Fruit fly (Drosophila melanogaster) whole organism, embryonic: Measurements from ENCODE around the gene CG4133.

Experiments
- Bgb ChIP-seq: fragments of 200-800 bp; sonication (Bioruptor generic); IDR thresholded peaks from 2 replicates; pipeline ENCODE4 v1.3.6; 2022; ENCODE audit warnings: missing biosample characterization, missing genetic modification characterization; ENCODE audit not compliant: partially characterized antibody
- CG10147 ChIP-seq: fragments of 200-800 bp; sonication (Bioruptor generic); optimal IDR thresholded peaks from 2 replicates; lab custom pipeline; 2019; ENCODE audit warnings: missing biosample characterization, mild to moderate bottlenecking, missing genetic modification characterization, moderate library complexity
- CG10543 ChIP-seq: fragments of 200-800 bp; sonication (Bioruptor generic); optimal IDR thresholded peaks from 3 replicates; lab custom pipeline; 2017; ENCODE audit warnings: missing biosample characterization, mild to moderate bottlenecking, missing genetic modification characterization, moderate library complexity
- CG10654 ChIP-seq: fragments of 200-800 bp; sonication (Bioruptor generic); optimal IDR thresholded peaks from 2 replicates; lab custom pipeline; 2016; ENCODE audit warnings: missing biosample characterization, missing genetic modification characterization
- CG10959 ChIP-seq: fragments of 200-800 bp; sonication (Bioruptor generic); IDR thresholded peaks from 2 replicates; pipeline ENCODE4 v1.3.6; 2022; ENCODE audit warnings: missing biosample characterization, missing genetic modification characterization
- CG12391 ChIP-seq: fragments of 200-800 bp; sonication (Bioruptor generic); optimal IDR thresholded peaks from 3 replicates; lab custom pipeline; 2018; ENCODE audit warnings: missing biosample characterization, mild to moderate bottlenecking, missing genetic modification characterization, moderate library complexity
- CG12942 ChIP-seq: fragments of 200-800 bp; sonication (Bioruptor generic); optimal IDR thresholded peaks from 3 replicates; lab custom pipeline; 2016; ENCODE audit warnings: missing biosample characterization, missing genetic modification characterization
- CG14014 ChIP-seq: fragments of 200-800 bp; sonication (Bioruptor generic); IDR thresholded peaks from 2 replicates; pipeline ENCODE4 v1.3.6; 2022; ENCODE audit warnings: missing biosample characterization, missing genetic modification characterization
- CG15269 ChIP-seq: fragments of 200-800 bp; sonication (Bioruptor generic); optimal IDR thresholded peaks from 2 replicates; lab custom pipeline; 2018; ENCODE audit warnings: missing biosample characterization, mild to moderate bottlenecking, missing genetic modification characterization, moderate library complexity
- CG15479 ChIP-seq: fragments of 200-800 bp; sonication (Bioruptor generic); optimal IDR thresholded peaks from 3 replicates; lab custom pipeline; 2019; ENCODE audit warnings: missing biosample characterization, mild to moderate bottlenecking, missing genetic modification characterization, moderate library complexity
- CG15601 ChIP-seq: fragments of 200-800 bp; sonication (Bioruptor generic); optimal IDR thresholded peaks from 3 replicates; lab custom pipeline; 2019; ENCODE audit warnings: missing biosample characterization, mild to moderate bottlenecking, missing genetic modification characterization, moderate library complexity
- CG16815 ChIP-seq: fragments of 200-800 bp; sonication (Bioruptor generic); optimal IDR thresholded peaks from 3 replicates; lab custom pipeline; 2017; ENCODE audit warnings: missing biosample characterization, mild to moderate bottlenecking, missing genetic modification characterization
- CG17359 ChIP-seq: fragments of 200-800 bp; sonication (Bioruptor generic); optimal IDR thresholded peaks from 3 replicates; lab custom pipeline; 2018; ENCODE audit warnings: missing biosample characterization, mild to moderate bottlenecking, missing genetic modification characterization, moderate library complexity
- CG17361 ChIP-seq: fragments of 200-800 bp; sonication (Bioruptor generic); IDR thresholded peaks from 3 replicates; pipeline ENCODE4 v1.3.6; 2022; ENCODE audit warnings: missing biosample characterization, missing genetic modification characterization
- CG18764 ChIP-seq: fragments of 200-800 bp; sonication (Bioruptor generic); optimal IDR thresholded peaks from 3 replicates; lab custom pipeline; 2016; ENCODE audit warnings: missing biosample characterization, missing genetic modification characterization
- CG3065 ChIP-seq: fragments of 200-800 bp; sonication (Bioruptor generic); optimal IDR thresholded peaks from 2 replicates; lab custom pipeline; 2016; ENCODE audit warnings: missing biosample characterization, missing genetic modification characterization
- CG3838 ChIP-seq: fragments of 200-800 bp; sonication (Bioruptor generic); optimal IDR thresholded peaks from 3 replicates; lab custom pipeline; 2016; ENCODE audit warnings: missing biosample characterization, missing genetic modification characterization
- CG5180 ChIP-seq: fragments of 200-800 bp; sonication (Bioruptor generic); optimal IDR thresholded peaks from 3 replicates; lab custom pipeline; 2017; ENCODE audit warnings: missing biosample characterization, missing genetic modification characterization, mild to moderate bottlenecking, moderate library complexity, missing genetic modification reagents
- CG6254 ChIP-seq: fragments of 200-800 bp; sonication (Bioruptor generic); optimal IDR thresholded peaks from 3 replicates; lab custom pipeline; 2017; ENCODE audit warnings: mild to moderate bottlenecking, missing biosample characterization, missing genetic modification reagents, missing genetic modification characterization
- CG7271 ChIP-seq: fragments of 200-800 bp; sonication (Bioruptor generic); optimal IDR thresholded peaks from 2 replicates; lab custom pipeline; 2018; ENCODE audit warnings: missing biosample characterization, mild to moderate bottlenecking, missing genetic modification characterization, moderate library complexity
- CG7372 ChIP-seq: fragments of 200-800 bp; sonication (Bioruptor generic); IDR thresholded peaks from 2 replicates; pipeline ENCODE4 v1.3.6; 2022; ENCODE audit warnings: missing biosample characterization, missing genetic modification characterization
- CG9876 ChIP-seq: fragments of 200-800 bp; sonication (Bioruptor generic); optimal IDR thresholded peaks from 2 replicates; lab custom pipeline; 2016; ENCODE audit warnings: missing biosample characterization, missing genetic modification characterization
- E2f1 ChIP-seq: fragments of 200-800 bp; sonication (Bioruptor generic); IDR thresholded peaks from 2 replicates; pipeline ENCODE4 v1.3.6; 2022; ENCODE audit warnings: missing biosample characterization, missing genetic modification characterization
- Ets65A ChIP-seq: fragments of 200-800 bp; sonication (Bioruptor generic); peaks from one replicate; lab custom pipeline; 2016; ENCODE audit warnings: missing biosample characterization, missing genetic modification characterization
- H2.0 ChIP-seq: fragments of 200-800 bp; sonication (Bioruptor generic); IDR thresholded peaks from 2 replicates; pipeline ENCODE4 v1.3.6; 2022; ENCODE audit warnings: missing biosample characterization, missing genetic modification characterization
- HLH3B ChIP-seq: fragments of 200-800 bp; sonication (Bioruptor generic); IDR thresholded peaks from 2 replicates; pipeline ENCODE4 v1.3.6; 2022; ENCODE audit warnings: missing biosample characterization, missing genetic modification characterization
- MESR4 ChIP-seq: fragments of 200-800 bp; sonication (Bioruptor generic); optimal IDR thresholded peaks from 2 replicates; lab custom pipeline; 2018; ENCODE audit warnings: missing biosample characterization, mild to moderate bottlenecking, missing genetic modification characterization, moderate library complexity
- Poxn ChIP-seq: fragments of 200-800 bp; sonication (Bioruptor generic); IDR thresholded peaks from 2 replicates; pipeline ENCODE4 v1.3.6; 2022; ENCODE audit warnings: missing biosample characterization, missing genetic modification characterization
- Sox102F ChIP-seq: fragments of 200-800 bp; sonication (Bioruptor generic); optimal IDR thresholded peaks from 2 replicates; lab custom pipeline; 2018; ENCODE audit warnings: missing biosample characterization, mild to moderate bottlenecking, missing genetic modification characterization, moderate library complexity
- Spps ChIP-seq: fragments of 200-800 bp; sonication (Bioruptor generic); optimal IDR thresholded peaks from 2 replicates; lab custom pipeline; 2018; ENCODE audit warnings: missing biosample characterization, mild to moderate bottlenecking, missing genetic modification characterization
- az2 ChIP-seq: fragments of 200-800 bp; sonication (Bioruptor generic); optimal IDR thresholded peaks from 3 replicates; lab custom pipeline; 2016; ENCODE audit warnings: missing biosample characterization, missing genetic modification characterization
- br ChIP-seq: fragments of >200 bp; optimal IDR thresholded peaks from 2 replicates; lab custom pipeline; 2017
- chm ChIP-seq: fragments of 200-800 bp; sonication (Bioruptor generic); IDR thresholded peaks from 2 replicates; pipeline ENCODE4 v1.3.6; 2022; ENCODE audit warnings: missing biosample characterization, missing genetic modification characterization
- corto ChIP-seq: fragments of 200-800 bp; sonication (Bioruptor generic); optimal IDR thresholded peaks from 2 replicates; lab custom pipeline; 2016; ENCODE audit warnings: missing biosample characterization, mild to moderate bottlenecking, missing genetic modification characterization, moderate library complexity
- crc ChIP-seq: fragments of 200-800 bp; sonication (Bioruptor generic); optimal IDR thresholded peaks from 2 replicates; lab custom pipeline; 2016; ENCODE audit warnings: missing biosample characterization, missing genetic modification characterization
- crol ChIP-seq: fragments of 200-800 bp; sonication (Bioruptor generic); IDR thresholded peaks from 2 replicates; pipeline ENCODE4 v1.3.6; 2022; ENCODE audit warnings: missing biosample characterization, missing genetic modification characterization
- dan ChIP-seq: fragments of 200-800 bp; sonication (Bioruptor generic); IDR thresholded peaks from 2 replicates; pipeline ENCODE4 v1.3.6; 2022; ENCODE audit warnings: missing biosample characterization, missing genetic modification characterization
- emc ChIP-seq: fragments of 200-800 bp; sonication (Bioruptor generic); optimal IDR thresholded peaks from 2 replicates; lab custom pipeline; 2016; ENCODE audit warnings: missing biosample characterization, missing genetic modification characterization
- fd102C ChIP-seq: fragments of 200-800 bp; sonication (Bioruptor generic); optimal IDR thresholded peaks from 2 replicates; lab custom pipeline; 2018; ENCODE audit warnings: missing biosample characterization, mild to moderate bottlenecking, missing genetic modification characterization, moderate library complexity
- gce ChIP-seq: fragments of 200-800 bp; sonication (Bioruptor generic); IDR thresholded peaks from 3 replicates; pipeline ENCODE4 v1.3.6; 2022; ENCODE audit warnings: missing biosample characterization, missing genetic modification characterization
- her ChIP-seq: fragments of 200-800 bp; sonication (Bioruptor generic); optimal IDR thresholded peaks from 2 replicates; lab custom pipeline; 2016; ENCODE audit warnings: missing biosample characterization, missing genetic modification characterization
- nerfin-2 ChIP-seq: fragments of 200-800 bp; sonication (Bioruptor generic); IDR thresholded peaks from 2 replicates; pipeline ENCODE4 v1.3.6; 2022; ENCODE audit warnings: missing biosample characterization, missing genetic modification characterization; ENCODE audit not compliant: partially characterized antibody
- nmo ChIP-seq: fragments of 200-800 bp; sonication (Bioruptor generic); optimal IDR thresholded peaks from 2 replicates; lab custom pipeline; 2018; ENCODE audit warnings: missing biosample characterization, mild to moderate bottlenecking, missing genetic modification characterization, moderate library complexity
- pb ChIP-seq: fragments of 200-800 bp; sonication (Bioruptor generic); optimal IDR thresholded peaks from 3 replicates; lab custom pipeline; 2016; ENCODE audit warnings: missing biosample characterization, missing genetic modification characterization
- pzg ChIP-seq: fragments of 200-800 bp; sonication (Bioruptor generic); optimal IDR thresholded peaks from 3 replicates; lab custom pipeline; 2018; ENCODE audit warnings: missing biosample characterization, mild to moderate bottlenecking, missing genetic modification characterization, moderate library complexity
- seq ChIP-seq: fragments of 200-800 bp; sonication (Bioruptor generic); IDR thresholded peaks from 2 replicates; pipeline ENCODE4 v1.3.6; 2022; ENCODE audit warnings: missing biosample characterization, missing genetic modification characterization
- sisA ChIP-seq: fragments of 200-800 bp; sonication (Bioruptor generic); IDR thresholded peaks from 2 replicates; pipeline ENCODE4 v1.3.6; 2022; ENCODE audit warnings: missing biosample characterization, missing genetic modification characterization
- slp2 ChIP-seq: fragments of 200-800 bp; sonication (Bioruptor generic); optimal IDR thresholded peaks from 2 replicates; lab custom pipeline; 2016; ENCODE audit warnings: missing biosample characterization, missing genetic modification characterization
- sqz ChIP-seq: fragments of 200-800 bp; sonication (Bioruptor generic); optimal IDR thresholded peaks from 3 replicates; lab custom pipeline; 2018; ENCODE audit warnings: missing biosample characterization, mild to moderate bottlenecking, missing genetic modification characterization
- trem ChIP-seq: fragments of 200-800 bp; optimal IDR thresholded peaks from 3 replicates; lab custom pipeline; 2019; ENCODE audit warnings: missing biosample characterization, mild to moderate bottlenecking, missing genetic modification characterization, moderate library complexity

Gene CG4133

DNA sequence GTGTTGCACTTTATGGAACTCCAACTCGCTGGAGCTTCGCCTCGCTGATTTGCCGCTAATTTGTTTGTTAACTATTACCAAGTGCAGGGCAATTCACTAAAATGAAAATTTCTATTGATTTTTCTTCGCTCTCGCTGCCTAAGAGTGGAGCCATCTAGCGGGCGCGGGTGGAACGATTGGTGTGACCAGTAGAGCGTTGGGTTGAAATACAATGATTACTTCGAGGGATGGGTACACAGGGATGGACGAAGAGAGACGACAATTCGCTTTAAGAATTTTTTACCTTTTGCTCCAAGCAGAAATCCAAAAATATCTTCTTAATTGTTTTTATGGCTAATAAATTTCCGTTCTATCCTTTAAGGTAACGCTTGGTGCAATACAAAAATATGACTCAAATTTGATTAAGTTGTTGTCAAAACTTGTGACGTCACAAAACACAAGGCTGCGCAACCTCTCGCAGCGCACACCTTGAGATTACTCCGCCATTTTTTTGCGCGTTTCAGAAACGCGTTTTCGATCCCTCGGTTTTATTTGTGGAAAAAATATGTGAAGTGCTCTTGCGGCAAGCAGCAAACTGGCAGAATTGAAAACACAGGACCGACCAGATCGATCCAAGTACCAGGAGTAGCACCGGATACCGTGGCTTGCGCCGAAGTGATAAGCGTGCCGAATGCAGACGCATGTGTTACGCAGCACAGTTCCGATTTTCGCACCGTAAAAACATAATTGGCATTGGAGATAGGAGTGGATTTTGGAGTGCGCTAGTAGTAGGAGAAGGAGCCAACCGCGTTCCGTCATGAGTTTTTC lies 40.5 kb upstream of the CG4133 start, which contains the start of the genes AP-2alpha and ebi (continued):
- TF ChIP-seq gce (GFP tag; lab: Robert Waterston, UW) (peak; percentile 63; the same call in 2 of the 3 replicates), CG15269 (peak; percentile 85), chm (GFP tag; lab: Robert Waterston, UW) (peak; percentile 78), H2.0 (GFP tag; lab: Robert Waterston, UW) (peak; percentile 77; the same call in 1 of the 2 replicates), CG15601 (tag; lab: Kevin White, UChicago) (peak; percentile 78), CG7271 (tag; lab: Kevin White, UChicago) (no peak), corto (no peak), fd102C (GFP tag; lab: Kevin White, UChicago) (no peak), Spps (peak; percentile 57), sisA (GFP tag; lab: Robert Waterston, UW) (peak; percentile 93), crol (GFP tag; lab: Robert Waterston, UW) (peak; percentile 76), CG10543 (peak; percentile 90), seq (peak; percentile 82), MESR4 (peak; percentile 75), CG15479 (peak; percentile 96), HLH3B (peak; percentile 74), emc (GFP tag; lab: Kevin White, UChicago) (peak; percentile 80), CG10654 (GFP tag; lab: Kevin White, UChicago) (peak; percentile 79), Bgb (GFP tag; lab: Robert Waterston, UW) (no peak), CG12391 (tag; lab: Kevin White, UChicago) (peak; percentile 93), CG12942 (peak; percentile 88), br (lab: Kevin White, UChicago) (no peak), crc (GFP tag; lab: Kevin White, UChicago) (peak; percentile 61), E2f1 (GFP tag; lab: Robert Waterston, UW) (peak; percentile 84), CG3065 (peak; percentile 69), Poxn (GFP tag; lab: Robert Waterston, UW) (peak; percentile 71), CG7372 (peak; percentile 88), CG14014 (GFP tag; lab: Robert Waterston, UW) (peak; percentile 86), az2 (GFP tag; lab: Kevin White, UChicago) (peak; percentile 87), sqz (GFP tag; lab: Kevin White, UChicago) (peak; percentile 22), CG17359 (tag; lab: Kevin White, UChicago) (peak; percentile 62), CG10147 (peak; percentile 73), CG5180 (peak; percentile 39), Sox102F (GFP tag; lab: Kevin White, UChicago) (no peak), trem (tag; lab: Kevin White, UChicago) (peak; percentile 87), CG16815 (GFP tag; lab: Kevin White, UChicago) (peak; percentile 92), slp2 (GFP tag; lab: Kevin White, UChicago) (peak; percentile 91), pb (GFP tag; lab: Kevin White, UChicago) (peak; percentile 89), Ets65A (GFP tag; lab: Kevin White, UChicago) (peak; percentile 100), CG3838 (GFP tag; lab: Kevin White, UChicago) (peak; percentile 77), CG10959 (GFP tag; lab: Robert Waterston, UW) (peak; percentile 69), pzg (peak; percentile 82), her (peak; percentile 93), CG17361 (GFP tag; lab: Robert Waterston, UW) (peak; percentile 92), nmo (GFP tag; lab: Kevin White, UChicago) (peak; percentile 95), CG18764 (GFP tag; lab: Kevin White, UChicago) (peak; percentile 77), nerfin-2 (GFP tag; lab: Robert Waterston, UW) (no peak), dan (GFP tag; lab: Robert Waterston, UW) (peak; percentile 82), CG6254 (no peak), CG9876 (GFP tag; lab: Kevin White, UChicago) (peak; percentile 95)
